Fruit fly (Drosophila melanogaster) whole organism, embryonic: Measurements from ENCODE around the gene dib.
A peak's percentile ranks its signal among the peaks of the same experiment; 100 is the strongest.

Source experiments
- Ada2b ChIP-seq: fragments of 200-800 bp; sonication (Bioruptor generic); IDR thresholded peaks from 2 replicates; pipeline ENCODE4 v1.3.6; 2022; ENCODE audit warnings: missing biosample characterization, missing genetic modification characterization
- Atf-2 ChIP-seq: fragments of 200-800 bp; sonication (Bioruptor generic); optimal IDR thresholded peaks from 2 replicates; lab custom pipeline; 2016; ENCODE audit warnings: missing biosample characterization, missing genetic modification characterization
- Bgb ChIP-seq: fragments of 200-800 bp; sonication (Bioruptor generic); IDR thresholded peaks from 2 replicates; pipeline ENCODE4 v1.3.6; 2022; ENCODE audit warnings: missing biosample characterization, missing genetic modification characterization; ENCODE audit not compliant: partially characterized antibody
- CG12219 ChIP-seq: fragments of 200-800 bp; sonication (Bioruptor generic); optimal IDR thresholded peaks from 3 replicates; lab custom pipeline; 2018; ENCODE audit warnings: missing biosample characterization, mild to moderate bottlenecking, missing genetic modification characterization
- CG12659 ChIP-seq: fragments of 200-800 bp; sonication (Bioruptor generic); optimal IDR thresholded peaks from 3 replicates; lab custom pipeline; 2017; ENCODE audit warnings: mild to moderate bottlenecking, missing biosample characterization, missing genetic modification reagents, missing genetic modification characterization
- CG13123 ChIP-seq: fragments of 200-800 bp; sonication (Bioruptor generic); optimal IDR thresholded peaks from 2 replicates; lab custom pipeline; 2016; ENCODE audit warnings: missing biosample characterization, missing genetic modification characterization
- CG13894 ChIP-seq: fragments of 200-800 bp; sonication (Bioruptor generic); optimal IDR thresholded peaks from 3 replicates; lab custom pipeline; 2018; ENCODE audit warnings: missing biosample characterization, mild to moderate bottlenecking, missing genetic modification characterization, moderate library complexity
- CG14014 ChIP-seq: fragments of 200-800 bp; sonication (Bioruptor generic); IDR thresholded peaks from 2 replicates; pipeline ENCODE4 v1.3.6; 2022; ENCODE audit warnings: missing biosample characterization, missing genetic modification characterization
- CG15514 ChIP-seq: fragments of 200-800 bp; sonication (Bioruptor generic); optimal IDR thresholded peaks from 3 replicates; lab custom pipeline; 2017; ENCODE audit warnings: missing biosample characterization, missing genetic modification characterization, mild to moderate bottlenecking, moderate library complexity, missing genetic modification reagents
- CG16815 ChIP-seq: fragments of 200-800 bp; sonication (Bioruptor generic); optimal IDR thresholded peaks from 3 replicates; lab custom pipeline; 2017; ENCODE audit warnings: missing biosample characterization, mild to moderate bottlenecking, missing genetic modification characterization
- CG17328 ChIP-seq: fragments of 200-800 bp; sonication (Bioruptor generic); IDR thresholded peaks from 2 replicates; pipeline ENCODE4 v1.3.6; 2022; ENCODE audit warnings: missing biosample characterization, missing genetic modification characterization
- CG17359 ChIP-seq: fragments of 200-800 bp; sonication (Bioruptor generic); optimal IDR thresholded peaks from 3 replicates; lab custom pipeline; 2018; ENCODE audit warnings: missing biosample characterization, mild to moderate bottlenecking, missing genetic modification characterization, moderate library complexity
- CG17361 ChIP-seq: fragments of 200-800 bp; sonication (Bioruptor generic); IDR thresholded peaks from 3 replicates; pipeline ENCODE4 v1.3.6; 2022; ENCODE audit warnings: missing biosample characterization, missing genetic modification characterization
- CG17829 ChIP-seq: fragments of 200-800 bp; optimal IDR thresholded peaks from 2 replicates; lab custom pipeline; 2019; ENCODE audit warnings: missing biosample characterization, mild to moderate bottlenecking, missing genetic modification characterization, moderate library complexity
- CG31365 ChIP-seq: fragments of 200-800 bp; sonication (Bioruptor generic); optimal IDR thresholded peaks from 2 replicates; lab custom pipeline; 2018; ENCODE audit warnings: missing biosample characterization, mild to moderate bottlenecking, missing genetic modification characterization
- CG31441 ChIP-seq: fragments of 200-800 bp; sonication (Bioruptor generic); IDR thresholded peaks from 2 replicates; pipeline ENCODE4 v1.3.6; 2022; ENCODE audit warnings: missing biosample characterization, missing genetic modification characterization
- CG32532 ChIP-seq: fragments of 200-800 bp; sonication (Bioruptor generic); IDR thresholded peaks from 2 replicates; pipeline ENCODE4 v1.3.6; 2022; ENCODE audit warnings: missing biosample characterization, missing genetic modification characterization
- CG4360 ChIP-seq: fragments of 200-800 bp; sonication (Bioruptor generic); IDR thresholded peaks from 2 replicates; pipeline ENCODE4 v1.3.6; 2022; ENCODE audit warnings: missing biosample characterization, missing genetic modification characterization
- CG7271 ChIP-seq: fragments of 200-800 bp; sonication (Bioruptor generic); optimal IDR thresholded peaks from 2 replicates; lab custom pipeline; 2018; ENCODE audit warnings: missing biosample characterization, mild to moderate bottlenecking, missing genetic modification characterization, moderate library complexity
- CG7928 ChIP-seq: fragments of 200-800 bp; sonication (Bioruptor generic); optimal IDR thresholded peaks from 2 replicates; lab custom pipeline; 2017; ENCODE audit warnings: missing biosample characterization, mild to moderate bottlenecking, missing genetic modification characterization
- CG8388 ChIP-seq: fragments of 200-800 bp; sonication (Bioruptor generic); optimal IDR thresholded peaks from 2 replicates; lab custom pipeline; 2019; ENCODE audit warnings: missing biosample characterization, mild to moderate bottlenecking, missing genetic modification characterization, moderate library complexity
- CG8478 ChIP-seq: fragments of >200 bp; optimal IDR thresholded peaks from 2 replicates; lab custom pipeline; 2018
- Chrac-16 ChIP-seq: fragments of 200-800 bp; sonication (Bioruptor generic); optimal IDR thresholded peaks from 3 replicates; lab custom pipeline; 2016; ENCODE audit warnings: missing biosample characterization, missing genetic modification characterization
- Drgx ChIP-seq: fragments of 200-800 bp; sonication (Bioruptor generic); IDR thresholded peaks from 2 replicates; pipeline ENCODE4 v1.3.6; 2022; ENCODE audit warnings: missing biosample characterization, missing genetic modification characterization
- Ets65A ChIP-seq: fragments of 200-800 bp; sonication (Bioruptor generic); peaks from one replicate; lab custom pipeline; 2016; ENCODE audit warnings: missing biosample characterization, missing genetic modification characterization
- HLH54F ChIP-seq: fragments of 200-800 bp; sonication (Bioruptor generic); optimal IDR thresholded peaks from 3 replicates; lab custom pipeline; 2016; ENCODE audit warnings: missing biosample characterization, missing genetic modification characterization
- Hmr ChIP-seq: fragments of 200-800 bp; sonication (Bioruptor generic); optimal IDR thresholded peaks from 3 replicates; lab custom pipeline; 2017; ENCODE audit warnings: mild to moderate bottlenecking, missing biosample characterization, missing genetic modification reagents, missing genetic modification characterization
- Lhr ChIP-seq: fragments of 200-800 bp; sonication (Bioruptor generic); optimal IDR thresholded peaks from 3 replicates; lab custom pipeline; 2017; ENCODE audit warnings: mild to moderate bottlenecking, missing biosample characterization, missing genetic modification reagents, missing genetic modification characterization
- Lpt ChIP-seq: fragments of >200 bp; optimal IDR thresholded peaks from 2 replicates; lab custom pipeline; 2018; ENCODE audit warnings: missing biosample characterization, missing genetic modification characterization
- MTF-1 ChIP-seq: fragments of 200-800 bp; sonication (Bioruptor generic); optimal IDR thresholded peaks from 2 replicates; lab custom pipeline; 2018; ENCODE audit warnings: missing biosample characterization, mild to moderate bottlenecking, missing genetic modification characterization, borderline replicate concordance
- Nf-YA ChIP-seq: fragments of 200-800 bp; sonication (Bioruptor generic); IDR thresholded peaks from 2 replicates; pipeline ENCODE4 v1.3.6; 2022; ENCODE audit warnings: missing biosample characterization, missing genetic modification characterization
- Opbp ChIP-seq: fragments of 200-800 bp; sonication (Bioruptor generic); IDR thresholded peaks from 3 replicates; pipeline ENCODE4 v1.3.6; 2022; ENCODE audit warnings: missing biosample characterization, missing genetic modification characterization; ENCODE audit not compliant: partially characterized antibody
- Poxn ChIP-seq: fragments of 200-800 bp; sonication (Bioruptor generic); IDR thresholded peaks from 2 replicates; pipeline ENCODE4 v1.3.6; 2022; ENCODE audit warnings: missing biosample characterization, missing genetic modification characterization
- ap ChIP-seq: fragments of 200-800 bp; sonication (Bioruptor generic); IDR thresholded peaks from 2 replicates; pipeline ENCODE4 v1.3.6; 2022; ENCODE audit warnings: missing biosample characterization, missing genetic modification characterization
- ara ChIP-seq: fragments of 200-800 bp; sonication (Bioruptor generic); IDR thresholded peaks from 2 replicates; pipeline ENCODE4 v1.3.6; 2022; ENCODE audit warnings: missing biosample characterization, missing genetic modification characterization
- cas ChIP-seq: fragments of 200-800 bp; sonication (Bioruptor generic); IDR thresholded peaks from 2 replicates; pipeline ENCODE4 v1.3.6; 2022; ENCODE audit warnings: missing biosample characterization, missing genetic modification characterization
- dati ChIP-seq: fragments of 200-800 bp; sonication (Bioruptor generic); IDR thresholded peaks from 2 replicates; pipeline ENCODE4 v1.3.6; 2022; ENCODE audit warnings: missing biosample characterization, missing genetic modification characterization
- fd102C ChIP-seq: fragments of 200-800 bp; sonication (Bioruptor generic); optimal IDR thresholded peaks from 2 replicates; lab custom pipeline; 2018; ENCODE audit warnings: missing biosample characterization, mild to moderate bottlenecking, missing genetic modification characterization, moderate library complexity
- gem ChIP-seq: fragments of 200-800 bp; sonication (Bioruptor generic); optimal IDR thresholded peaks from 2 replicates; lab custom pipeline; 2019; ENCODE audit warnings: missing biosample characterization, mild to moderate bottlenecking, missing genetic modification characterization, moderate library complexity
- her ChIP-seq: fragments of 200-800 bp; sonication (Bioruptor generic); optimal IDR thresholded peaks from 2 replicates; lab custom pipeline; 2016; ENCODE audit warnings: missing biosample characterization, missing genetic modification characterization
- klu ChIP-seq: fragments of 200-800 bp; sonication (Bioruptor generic); IDR thresholded peaks from 2 replicates; pipeline ENCODE4 v1.3.6; 2022; ENCODE audit warnings: missing biosample characterization, missing genetic modification characterization
- lilli ChIP-seq: fragments of 200-800 bp; sonication (Bioruptor generic); optimal IDR thresholded peaks from 3 replicates; lab custom pipeline; 2016; ENCODE audit warnings: missing biosample characterization, missing genetic modification characterization
- luna ChIP-seq: fragments of 200-800 bp; sonication (Bioruptor generic); optimal IDR thresholded peaks from 2 replicates; lab custom pipeline; 2016; ENCODE audit warnings: missing biosample characterization, missing genetic modification characterization
- mirr ChIP-seq: fragments of 200-800 bp; sonication (Bioruptor generic); optimal IDR thresholded peaks from 3 replicates; lab custom pipeline; 2018; ENCODE audit warnings: missing biosample characterization, mild to moderate bottlenecking, missing genetic modification characterization
- p53 ChIP-seq: fragments of 200-800 bp; sonication (Bioruptor generic); optimal IDR thresholded peaks from 2 replicates; lab custom pipeline; 2016; ENCODE audit warnings: missing biosample characterization, missing genetic modification characterization
- pan ChIP-seq, 4 experiments: fragments of >200 bp in 3 of 4; fragments of 200-800 bp in 1 of 4; sonication (Bioruptor generic) in 1 of 4; optimal IDR thresholded peaks in 3 of 4; IDR thresholded peaks in 1 of 4; 2 replicates each; pipeline versions ENCODE4 v1.3.6 to Lab custom; 2017 to 2022; ENCODE audit warnings: missing biosample characterization in 2 of 4, missing genetic modification characterization in 2 of 4, mixed read lengths in 1 of 4
- phol ChIP-seq: fragments of 200-800 bp; sonication (Bioruptor generic); optimal IDR thresholded peaks from 3 replicates; lab custom pipeline; 2018; ENCODE audit warnings: missing biosample characterization, mild to moderate bottlenecking, missing genetic modification characterization, moderate library complexity
- shn ChIP-seq: fragments of 200-800 bp; sonication (Bioruptor generic); optimal IDR thresholded peaks from 3 replicates; lab custom pipeline; 2016; ENCODE audit warnings: missing biosample characterization, missing genetic modification characterization
- so ChIP-seq: fragments of 200-800 bp; sonication (Bioruptor generic); IDR thresholded peaks from 3 replicates; pipeline ENCODE4 v1.3.6; 2022; ENCODE audit warnings: missing biosample characterization, missing genetic modification characterization
- tx ChIP-seq: fragments of 200-800 bp; sonication (Bioruptor generic); optimal IDR thresholded peaks from 2 replicates; lab custom pipeline; 2016; ENCODE audit warnings: missing biosample characterization, missing genetic modification characterization

The dib gene

dm6 chr3L:4056812-4057211 lies 5.3 kb upstream of the dib start:
- TF ChIP-seq klu (GFP tag; lab: Robert Waterston, UW) (no peak), CG16815 (GFP tag; lab: Kevin White, UChicago) (no peak), Bgb (GFP tag; lab: Robert Waterston, UW) (no peak), lilli (GFP tag; lab: Kevin White, UChicago) (no peak), p53 (GFP tag; lab: Kevin White, UChicago) (no peak), CG12659 (GFP tag; lab: Kevin White, UChicago) (no peak)

- TF ChIP-seq CG4360 (no peak), CG12219 (GFP tag; lab: Kevin White, UChicago) (no peak), CG8388 (no peak), Ada2b (GFP tag; lab: Robert Waterston, UW) (no peak), Opbp (GFP tag; lab: Robert Waterston, UW) (no peak), ap (GFP tag; lab: Robert Waterston, UW) (no peak), CG8478 (no peak), Lhr (GFP tag; lab: Kevin White, UChicago) (no peak), MTF-1 (no peak), Ets65A (peak; percentile 61), tx (GFP tag; lab: Kevin White, UChicago) (no peak), phol (tag; lab: Kevin White, UChicago) (no peak), CG31441 (GFP tag; lab: Robert Waterston, UW) (0 out of 2 replicates have a peak, but pooled peaks have one; percentile 11), Hmr (peak; percentile 22), Lpt (no peak), CG14014 (GFP tag; lab: Robert Waterston, UW) (no peak), CG32532 (peak; percentile 39; the same call in 1 of the 2 replicates), CG15514 (GFP tag; lab: Kevin White, UChicago) (peak; percentile 4), CG17359 (tag; lab: Kevin White, UChicago) (no peak), CG17361 (GFP tag; lab: Robert Waterston, UW) (no peak), cas (GFP tag; lab: Robert Waterston, UW) (no peak), CG17328 (no peak), CG31365 (tag; lab: Kevin White, UChicago) (no peak), shn (GFP tag; lab: Kevin White, UChicago) (no peak), pan (optimal IDR thresholded peaks at IDR 0.05; lab: Kevin White, UChicago) (no peak), pan (GFP tag; optimal IDR thresholded peaks at IDR 0.05 in 1 of 2, IDR thresholded peaks at IDR 0.05 in 1 of 2) (no peak), luna (no peak), her (GFP tag; lab: Kevin White, UChicago) (no peak), Nf-YA (GFP tag; lab: Robert Waterston, UW) (no peak), CG13894 (tag; lab: Kevin White, UChicago) (no peak), fd102C (GFP tag; lab: Kevin White, UChicago) (no peak), dati (GFP tag; lab: Robert Waterston, UW) (0 out of 2 replicates have a peak, but pooled peaks have one; percentile 10), CG7928 (no peak), CG13123 (GFP tag; lab: Kevin White, UChicago) (no peak), Drgx (GFP tag; lab: Robert Waterston, UW) (no peak), HLH54F (GFP tag; lab: Kevin White, UChicago) (no peak), mirr (GFP tag; lab: Kevin White, UChicago) (no peak), so (no peak), CG7271 (tag; lab: Kevin White, UChicago) (no peak), ara (GFP tag; lab: Robert Waterston, UW) (no peak), Poxn (no peak), Chrac-16 (no peak), Atf-2 (GFP tag; lab: Kevin White, UChicago) (no peak), CG17829 (tag; lab: Kevin White, UChicago) (no peak), gem (no peak)
These were observed 2.7 kb upstream of the dib start, which contains the start of gene Ugt305A1 for dm6 chr3L:4059293-4059820. Gene Ugt305A1, plus strand, starts transcription at chr3L:4059770.
